Worm (Caenorhabditis elegans) whole organism, young adult: ENCODE results near the gene irld-6.

Experiments
- B0035.1 ChIP-seq: sonication (generic microtip); optimal IDR thresholded peaks from 2 replicates; lab custom pipeline; 2016; ENCODE audit warnings: missing genetic modification characterization, mild to moderate bottlenecking, missing compliant biosample characterization, missing genotype, missing genetic modification reagents
- F49E8.2 ChIP-seq: sonication (generic microtip); optimal IDR thresholded peaks from 3 replicates; lab custom pipeline; 2017; ENCODE audit warnings: missing genetic modification characterization, mild to moderate bottlenecking, missing compliant biosample characterization, antibody characterized with exemption, moderate library complexity; ENCODE audit not compliant: insufficient read depth
- F52B5.7 ChIP-seq: sonication (generic microtip); optimal IDR thresholded peaks from 2 replicates; lab custom pipeline; 2016; ENCODE audit warnings: mild to moderate bottlenecking, missing genetic modification characterization, missing compliant biosample characterization
- ceh-40 ChIP-seq: fragments of 200-800 bp; sonication (Bioruptor generic); IDR thresholded peaks from 2 replicates; pipeline ENCODE4 v1.3.6; 2022; ENCODE audit warnings: missing genetic modification characterization, missing compliant biosample characterization
- efl-1 ChIP-seq: fragments of 150-350 bp; optimal IDR thresholded peaks from 2 replicates; lab custom pipeline; 2014; ENCODE audit warnings: missing biosample characterization, missing genetic modification reagents, missing genetic modification characterization
- lin-26 ChIP-seq: fragments of 200-800 bp; sonication (Bioruptor generic); IDR thresholded peaks from 2 replicates; pipeline ENCODE4 v1.3.6; 2022; ENCODE audit warnings: missing genetic modification reagents, missing genetic modification characterization, missing compliant biosample characterization
- lir-1 ChIP-seq: fragments of 200-800 bp; sonication (Bioruptor generic); conservative IDR thresholded peaks from 2 replicates; pipeline ENCODE4 v1.3.6; 2022; ENCODE audit warnings: missing genetic modification reagents, missing genetic modification characterization, missing compliant biosample characterization
- nhr-179 ChIP-seq: sonication (generic microtip); optimal IDR thresholded peaks from 2 replicates; lab custom pipeline; 2016; ENCODE audit warnings: mild to moderate bottlenecking, missing genetic modification characterization, missing compliant biosample characterization
- nhr-80 ChIP-seq: sonication (generic microtip); optimal IDR thresholded peaks from 2 replicates; lab custom pipeline; 2016; ENCODE audit warnings: missing genetic modification characterization, missing compliant biosample characterization
- rec-8 ChIP-seq, 2 experiments: sonication (generic microtip); optimal IDR thresholded peaks; 2 replicates each; lab custom pipeline; 2016; ENCODE audit warnings: mild to moderate bottlenecking in 2 of 2, missing genetic modification characterization in 2 of 2, missing genetic modification reagents in 2 of 2, missing genotype in 2 of 2, missing biosample characterization in 1 of 2, missing compliant biosample characterization in 1 of 2, moderate library complexity in 1 of 2
- snpc-1.1 ChIP-seq: sonication (generic microtip); optimal IDR thresholded peaks from 2 replicates; lab custom pipeline; 2017; ENCODE audit warnings: missing genetic modification characterization, mild to moderate bottlenecking, missing compliant biosample characterization, antibody characterized with exemption, moderate library complexity, missing genotype, missing genetic modification reagents; ENCODE audit not compliant: insufficient read depth

DNA sequence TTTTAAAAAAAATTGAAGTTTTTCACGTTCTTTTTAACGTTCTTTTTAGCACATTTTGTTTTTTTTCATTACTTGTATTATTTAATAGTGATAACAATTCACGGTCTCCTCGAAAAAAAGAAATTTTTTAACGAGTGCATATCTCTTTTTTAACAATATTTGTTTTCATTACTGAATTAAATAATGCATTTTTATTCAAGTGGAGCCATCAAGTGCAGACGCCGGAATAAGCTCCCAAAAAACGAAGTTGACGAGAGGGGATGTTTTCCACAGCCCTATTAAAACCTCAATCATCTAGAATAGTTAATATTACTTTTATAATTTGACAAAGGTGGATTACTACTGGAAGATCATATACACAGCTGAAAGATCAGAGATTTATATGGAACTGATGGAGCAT, at the start of gene irld-6:
- TF ChIP-seq nhr-80 (tag; lab: Kevin White, UChicago) (no peak), F52B5.7 (tag; lab: Kevin White, UChicago) (no peak), efl-1 (GFP tag; lab: Kevin White, UChicago) (no peak), lin-26 (GFP tag; lab: Robert Waterston, UW) (no peak), lir-1 (GFP tag; lab: Robert Waterston, UW) (no peak), rec-8 (tag; optimal IDR thresholded peaks at IDR 0.05; lab: Kevin White, UChicago) (no peak), F49E8.2 (tag; lab: Kevin White, UChicago) (no peak), snpc-1.1 (no peak), B0035.1 (no peak), nhr-179 (no peak), ceh-40 (GFP tag; lab: Robert Waterston, UW) (no peak)
